Fruit fly (Drosophila melanogaster) S2 (cell line): ENCODE data around the gene RapGAP1.

Experiments
- CG8478 ChIP-seq: fragments of >200 bp; optimal IDR thresholded peaks from 2 replicates; lab custom pipeline; 2018
- CTCF ChIP-seq, 2 experiments: fragments of >200 bp; optimal IDR thresholded peaks; 2 replicates each; lab custom pipeline; 2018

DNA sequence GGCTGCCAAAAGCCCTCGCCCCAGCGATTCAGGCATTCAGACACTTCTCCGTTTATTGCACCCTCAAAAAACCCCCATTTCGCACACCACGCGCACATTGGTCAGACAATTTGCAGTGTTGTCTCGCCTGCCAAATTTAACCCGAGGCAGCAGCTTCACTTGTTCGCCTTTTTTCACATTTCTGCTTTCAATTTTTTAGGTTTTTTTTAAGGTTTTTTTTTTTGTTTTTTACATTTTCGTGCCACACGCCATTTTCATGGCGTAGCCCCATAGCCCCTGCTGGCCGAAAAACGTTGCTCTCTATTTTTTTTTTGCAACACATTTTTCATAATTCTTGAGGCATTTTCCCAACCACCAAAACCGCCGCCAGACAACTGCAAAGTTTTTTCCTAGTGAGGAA is 19.2 kb downstream of the RapGAP1 start:
- TF ChIP-seq CTCF (optimal IDR thresholded peaks at IDR 0.05; lab: Kevin White, UChicago) (no peak), CG8478 (lab: Kevin White, UChicago) (no peak)
